Fruit fly (Drosophila melanogaster) whole organism, embryonic: ENCODE data around the gene mus301.
A peak's percentile ranks its signal among the peaks of the same experiment; 100 is the strongest.

ENCODE experiments used
- Atf6 ChIP-seq: fragments of 200-800 bp; sonication (Bioruptor generic); IDR thresholded peaks from 2 replicates; pipeline ENCODE4 v1.3.6; 2022; ENCODE audit warnings: missing biosample characterization, missing genetic modification characterization
- C15 ChIP-seq: fragments of 200-800 bp; sonication (Bioruptor generic); IDR thresholded peaks from 3 replicates; pipeline ENCODE4 v1.3.6; 2022; ENCODE audit warnings: missing biosample characterization, missing genetic modification characterization
- CG1024 ChIP-seq: fragments of 200-800 bp; sonication (Bioruptor generic); IDR thresholded peaks from 2 replicates; pipeline ENCODE4 v1.3.6; 2022; ENCODE audit warnings: missing biosample characterization, missing genetic modification characterization
- CG11247 ChIP-seq: fragments of 200-800 bp; sonication (Bioruptor generic); IDR thresholded peaks from 2 replicates; pipeline ENCODE4 v1.3.6; 2022; ENCODE audit warnings: missing biosample characterization, missing genetic modification characterization
- CG11456 ChIP-seq: fragments of 200-800 bp; sonication (Bioruptor generic); IDR thresholded peaks from 3 replicates; pipeline ENCODE4 v1.3.6; 2022; ENCODE audit warnings: missing biosample characterization, missing genetic modification characterization
- CG11723 ChIP-seq: fragments of 200-800 bp; sonication (Bioruptor generic); optimal IDR thresholded peaks from 2 replicates; lab custom pipeline; 2017; ENCODE audit warnings: missing biosample characterization, mild to moderate bottlenecking, missing genetic modification characterization
- CG13287 ChIP-seq: fragments of 200-800 bp; sonication (Bioruptor generic); IDR thresholded peaks from 2 replicates; pipeline ENCODE4 v1.3.6; 2022; ENCODE audit warnings: missing biosample characterization, missing genetic modification characterization; ENCODE audit not compliant: partially characterized antibody
- CG16813 ChIP-seq: fragments of 200-800 bp; sonication (Bioruptor generic); IDR thresholded peaks from 3 replicates; pipeline ENCODE4 v1.3.6; 2022; ENCODE audit warnings: missing biosample characterization, missing genetic modification characterization; ENCODE audit not compliant: partially characterized antibody
- CG18262 ChIP-seq: fragments of 200-800 bp; optimal IDR thresholded peaks from 3 replicates; lab custom pipeline; 2019; ENCODE audit warnings: missing biosample characterization, mild to moderate bottlenecking, missing genetic modification characterization, moderate library complexity
- CG2678 ChIP-seq: fragments of 200-800 bp; sonication (Bioruptor generic); optimal IDR thresholded peaks from 3 replicates; lab custom pipeline; 2019; ENCODE audit warnings: missing biosample characterization, mild to moderate bottlenecking, missing genetic modification characterization, moderate library complexity
- CG7745 ChIP-seq: fragments of 200-800 bp; sonication (Bioruptor generic); optimal IDR thresholded peaks from 2 replicates; lab custom pipeline; 2018; ENCODE audit warnings: missing biosample characterization, mild to moderate bottlenecking, missing genetic modification characterization, moderate library complexity
- CG7928 ChIP-seq: fragments of 200-800 bp; sonication (Bioruptor generic); optimal IDR thresholded peaks from 2 replicates; lab custom pipeline; 2017; ENCODE audit warnings: missing biosample characterization, mild to moderate bottlenecking, missing genetic modification characterization
- CG7963 ChIP-seq: fragments of 200-800 bp; sonication (Bioruptor generic); IDR thresholded peaks from 3 replicates; pipeline ENCODE4 v1.3.6; 2022; ENCODE audit warnings: missing biosample characterization, missing genetic modification characterization; ENCODE audit not compliant: partially characterized antibody
- CG8944 ChIP-seq: fragments of 200-800 bp; sonication (Bioruptor generic); optimal IDR thresholded peaks from 3 replicates; lab custom pipeline; 2016; ENCODE audit warnings: missing biosample characterization, missing genetic modification characterization
- CrebB ChIP-seq: fragments of 200-800 bp; sonication (Bioruptor generic); optimal IDR thresholded peaks from 3 replicates; lab custom pipeline; 2018; ENCODE audit warnings: missing biosample characterization, mild to moderate bottlenecking, missing genetic modification characterization
- Drgx ChIP-seq: fragments of 200-800 bp; sonication (Bioruptor generic); IDR thresholded peaks from 2 replicates; pipeline ENCODE4 v1.3.6; 2022; ENCODE audit warnings: missing biosample characterization, missing genetic modification characterization
- ERR ChIP-seq: fragments of 200-800 bp; sonication (Bioruptor generic); optimal IDR thresholded peaks from 2 replicates; lab custom pipeline; 2016; ENCODE audit warnings: missing biosample characterization, missing genetic modification characterization
- Fer3 ChIP-seq: fragments of 200-800 bp; sonication (Bioruptor generic); optimal IDR thresholded peaks from 2 replicates; lab custom pipeline; 2018; ENCODE audit warnings: missing biosample characterization, mild to moderate bottlenecking, missing genetic modification characterization, moderate library complexity
- H15 ChIP-seq: fragments of 200-800 bp; sonication (Bioruptor generic); IDR thresholded peaks from 3 replicates; pipeline ENCODE4 v1.3.6; 2022; ENCODE audit warnings: missing biosample characterization, missing genetic modification characterization
- HLH3B ChIP-seq: fragments of 200-800 bp; sonication (Bioruptor generic); IDR thresholded peaks from 2 replicates; pipeline ENCODE4 v1.3.6; 2022; ENCODE audit warnings: missing biosample characterization, missing genetic modification characterization
- HLHmδ ChIP-seq: fragments of 200-800 bp; sonication (Bioruptor generic); optimal IDR thresholded peaks from 2 replicates; lab custom pipeline; 2018; ENCODE audit warnings: missing biosample characterization, mild to moderate bottlenecking, missing genetic modification characterization, moderate library complexity
- Hmr ChIP-seq: fragments of 200-800 bp; sonication (Bioruptor generic); optimal IDR thresholded peaks from 3 replicates; lab custom pipeline; 2017; ENCODE audit warnings: mild to moderate bottlenecking, missing biosample characterization, missing genetic modification reagents, missing genetic modification characterization
- Lpt ChIP-seq: fragments of >200 bp; optimal IDR thresholded peaks from 2 replicates; lab custom pipeline; 2018; ENCODE audit warnings: missing biosample characterization, missing genetic modification characterization
- Meics ChIP-seq: fragments of 200-800 bp; sonication (Bioruptor generic); optimal IDR thresholded peaks from 2 replicates; lab custom pipeline; 2017; ENCODE audit warnings: missing biosample characterization, mild to moderate bottlenecking, missing genetic modification characterization
- NC2β ChIP-seq: fragments of 200-800 bp; sonication (Bioruptor generic); optimal IDR thresholded peaks from 2 replicates; lab custom pipeline; 2016; ENCODE audit warnings: missing biosample characterization, missing genetic modification characterization
- Neu2 ChIP-seq: fragments of 200-800 bp; sonication (Bioruptor generic); optimal IDR thresholded peaks from 3 replicates; lab custom pipeline; 2016; ENCODE audit warnings: missing biosample characterization, missing genetic modification characterization, borderline replicate concordance
- Nf-YB ChIP-seq: fragments of 200-800 bp; sonication (Bioruptor generic); optimal IDR thresholded peaks from 3 replicates; lab custom pipeline; 2019; ENCODE audit warnings: missing biosample characterization, mild to moderate bottlenecking, missing genetic modification characterization, moderate library complexity
- Side ChIP-seq: fragments of 200-800 bp; sonication (Bioruptor generic); optimal IDR thresholded peaks from 2 replicates; lab custom pipeline; 2016; ENCODE audit warnings: missing biosample characterization, missing genetic modification characterization
- Taf1 ChIP-seq: fragments of 200-800 bp; sonication (Bioruptor generic); IDR thresholded peaks from 2 replicates; pipeline ENCODE4 v1.3.6; 2022; ENCODE audit warnings: missing biosample characterization, missing genetic modification characterization
- Usf ChIP-seq: fragments of 200-800 bp; sonication (Bioruptor generic); optimal IDR thresholded peaks from 2 replicates; lab custom pipeline; 2017; ENCODE audit warnings: missing genotype, missing biosample characterization, missing genetic modification characterization
- ab ChIP-seq: fragments of 200-800 bp; sonication (Bioruptor generic); optimal IDR thresholded peaks from 2 replicates; lab custom pipeline; 2016; ENCODE audit warnings: missing biosample characterization, missing genetic modification characterization
- bbx ChIP-seq: fragments of 200-800 bp; sonication (Bioruptor generic); IDR thresholded peaks from 2 replicates; pipeline ENCODE4 v1.3.6; 2022; ENCODE audit warnings: missing biosample characterization, missing genetic modification characterization; ENCODE audit not compliant: partially characterized antibody
- chn ChIP-seq: fragments of 200-800 bp; sonication (Bioruptor generic); optimal IDR thresholded peaks from 2 replicates; lab custom pipeline; 2016; ENCODE audit warnings: missing biosample characterization, missing genetic modification characterization
- crp ChIP-seq, 2 experiments: fragments of 200-800 bp; sonication (Bioruptor generic); optimal IDR thresholded peaks; 2 replicates in 1 of 2; 3 replicates in 1 of 2; lab custom pipeline; 2017; ENCODE audit warnings: missing biosample characterization in 2 of 2, missing genetic modification characterization in 2 of 2, mild to moderate bottlenecking in 1 of 2, moderate library complexity in 1 of 2
- da ChIP-seq: fragments of 200-800 bp; sonication (Bioruptor generic); optimal IDR thresholded peaks from 2 replicates; lab custom pipeline; 2016; ENCODE audit warnings: missing biosample characterization, missing genetic modification characterization
- fd64A ChIP-seq: fragments of 200-800 bp; sonication (Bioruptor generic); optimal IDR thresholded peaks from 3 replicates; lab custom pipeline; 2018; ENCODE audit warnings: missing biosample characterization, mild to moderate bottlenecking, missing genetic modification characterization
- gcm ChIP-seq: fragments of 200-800 bp; sonication (Bioruptor generic); optimal IDR thresholded peaks from 2 replicates; lab custom pipeline; 2019; ENCODE audit warnings: missing biosample characterization, mild to moderate bottlenecking, missing genetic modification characterization, moderate library complexity
- grn ChIP-seq: fragments of 200-800 bp; sonication (Bioruptor generic); optimal IDR thresholded peaks from 3 replicates; lab custom pipeline; 2017; ENCODE audit warnings: missing biosample characterization, missing genetic modification characterization
- ham ChIP-seq: fragments of 200-800 bp; sonication (Bioruptor generic); IDR thresholded peaks from 2 replicates; pipeline ENCODE4 v1.3.6; 2022; ENCODE audit warnings: missing biosample characterization, missing genetic modification characterization
- kni ChIP-seq: fragments of 200-800 bp; sonication (Bioruptor generic); optimal IDR thresholded peaks from 3 replicates; lab custom pipeline; 2017; ENCODE audit warnings: mild to moderate bottlenecking, missing biosample characterization, missing genetic modification reagents, missing genetic modification characterization
- oc ChIP-seq: fragments of 200-800 bp; sonication (Bioruptor generic); optimal IDR thresholded peaks from 2 replicates; lab custom pipeline; 2018; ENCODE audit warnings: missing biosample characterization, mild to moderate bottlenecking, missing genetic modification characterization, moderate library complexity
- org-1 ChIP-seq: fragments of 200-800 bp; sonication (Bioruptor generic); optimal IDR thresholded peaks from 2 replicates; lab custom pipeline; 2017; ENCODE audit warnings: missing biosample characterization, missing genetic modification characterization
- pita ChIP-seq: fragments of 200-800 bp; sonication (Bioruptor generic); optimal IDR thresholded peaks from 2 replicates; lab custom pipeline; 2017; ENCODE audit warnings: missing biosample characterization, mild to moderate bottlenecking, missing genetic modification characterization
- rib ChIP-seq: fragments of 200-800 bp; sonication (Bioruptor generic); IDR thresholded peaks from 2 replicates; pipeline ENCODE4 v1.3.6; 2022; ENCODE audit warnings: missing biosample characterization, missing genetic modification characterization
- row ChIP-seq: fragments of 200-800 bp; sonication (Bioruptor generic); IDR thresholded peaks from 3 replicates; pipeline ENCODE4 v1.3.6; 2022; ENCODE audit warnings: missing biosample characterization, missing genetic modification characterization
- scrt ChIP-seq: fragments of 200-800 bp; sonication (Bioruptor generic); optimal IDR thresholded peaks from 2 replicates; lab custom pipeline; 2018; ENCODE audit warnings: missing biosample characterization, mild to moderate bottlenecking, missing genetic modification characterization, moderate library complexity
- stc ChIP-seq: fragments of 200-800 bp; sonication (Bioruptor generic); IDR thresholded peaks from 2 replicates; pipeline ENCODE4 v1.3.6; 2022; ENCODE audit warnings: missing biosample characterization, missing genetic modification characterization
- unc-4 ChIP-seq: fragments of 200-800 bp; sonication (Bioruptor generic); IDR thresholded peaks from 2 replicates; pipeline ENCODE4 v1.3.6; 2022; ENCODE audit warnings: missing biosample characterization, missing genetic modification characterization; ENCODE audit not compliant: partially characterized antibody
- z ChIP-seq: fragments of 200-800 bp; sonication (Bioruptor generic); IDR thresholded peaks from 3 replicates; pipeline ENCODE4 v1.3.6; 2022; ENCODE audit warnings: missing biosample characterization, missing genetic modification characterization

mus301 gene

dm6 chr3L:8153206-8153996 is 15.8 kb downstream of the mus301 start (continued):
- no peak for TF ChIP-seq Nf-YB (GFP tag; lab: Kevin White, UChicago)
- no peak for TF ChIP-seq pita (GFP tag; lab: Kevin White, UChicago)
- TF ChIP-seq z (GFP tag; lab: Robert Waterston, UW) = no peak
- TF ChIP-seq H15 = peak; percentile 53; the same call in 1 of the 3 replicates
- TF ChIP-seq CG8944 (GFP tag; lab: Kevin White, UChicago) = peak; percentile 42
- TF ChIP-seq C15 (GFP tag; lab: Robert Waterston, UW) = no peak
- no peak for TF ChIP-seq Neu2 (GFP tag; lab: Kevin White, UChicago)
- no peak; the same call in 1 of the 2 replicates for TF ChIP-seq CG11247 (GFP tag; lab: Robert Waterston, UW)
- TF ChIP-seq HLHmδ (GFP tag; lab: Kevin White, UChicago) = no peak
- TF ChIP-seq grn = peak; percentile 34
- TF ChIP-seq org-1 = peak; percentile 15
- TF ChIP-seq row = peak; percentile 63
- TF ChIP-seq scrt (GFP tag; lab: Kevin White, UChicago) = peak; percentile 32
- peak; percentile 47 for TF ChIP-seq CG11723 (GFP tag; lab: Kevin White, UChicago)
- no peak for TF ChIP-seq chn (GFP tag; lab: Kevin White, UChicago)
- TF ChIP-seq CG13287 (GFP tag; lab: Robert Waterston, UW) = no peak
- TF ChIP-seq CG2678 (tag; lab: Kevin White, UChicago) = peak; percentile 67
- TF ChIP-seq Side (GFP tag; lab: Kevin White, UChicago) = peak; percentile 26
- peak; percentile 1 for TF ChIP-seq ab (GFP tag; lab: Kevin White, UChicago)
- TF ChIP-seq rib (GFP tag; lab: Robert Waterston, UW) = no peak
- peak; percentile 12 for TF ChIP-seq gcm
- TF ChIP-seq CG18262 (tag; lab: Kevin White, UChicago) = peak; percentile 41
- no peak for TF ChIP-seq ham (GFP tag; lab: Robert Waterston, UW)
- no peak for TF ChIP-seq ERR (GFP tag; lab: Kevin White, UChicago)
- TF ChIP-seq Meics (GFP tag; lab: Kevin White, UChicago) = peak; percentile 41
- TF ChIP-seq bbx (GFP tag; lab: Robert Waterston, UW) = no peak
- TF ChIP-seq Usf (GFP tag; lab: Kevin White, UChicago) = no peak
- no peak for TF ChIP-seq CG7963 (GFP tag; lab: Robert Waterston, UW)
- no peak for TF ChIP-seq CrebB (tag; lab: Kevin White, UChicago)
- TF ChIP-seq CG1024 = peak; percentile 51; the same call in 1 of the 2 replicates
- TF ChIP-seq CG7928 (GFP tag; lab: Kevin White, UChicago) = no peak
- peak; percentile 80 for TF ChIP-seq oc
- TF ChIP-seq CG11456 (GFP tag; lab: Robert Waterston, UW) = no peak
- no peak for TF ChIP-seq CG7745 (tag; lab: Kevin White, UChicago)
- TF ChIP-seq Atf6 (GFP tag; lab: Robert Waterston, UW) = no peak
- no peak for TF ChIP-seq unc-4 (GFP tag; lab: Robert Waterston, UW)
- TF ChIP-seq kni (GFP tag; lab: Kevin White, UChicago) = no peak
- TF ChIP-seq Taf1 (GFP tag; lab: Robert Waterston, UW) = no peak
- TF ChIP-seq crp (GFP tag; optimal IDR thresholded peaks at IDR 0.05; lab: Kevin White, UChicago) = peak in 1 of 2 experiments; percentile 3
- no peak for TF ChIP-seq CG16813 (GFP tag; lab: Robert Waterston, UW)
- TF ChIP-seq da (GFP tag; lab: Kevin White, UChicago) = no peak
- peak; percentile 71 for TF ChIP-seq HLH3B (GFP tag; lab: Robert Waterston, UW)
- peak; percentile 10 for TF ChIP-seq NC2β
- no peak for TF ChIP-seq fd64A
- peak; percentile 34 for TF ChIP-seq Fer3
- TF ChIP-seq stc (GFP tag; lab: Robert Waterston, UW) = peak; percentile 60
- TF ChIP-seq Lpt (GFP tag; lab: Kevin White, UChicago) = no peak
- TF ChIP-seq Hmr (GFP tag; lab: Kevin White, UChicago) = no peak
- peak; percentile 97 for TF ChIP-seq Drgx (GFP tag; lab: Robert Waterston, UW)
